Worm (Caenorhabditis elegans): ENCODE measurements around the gene R07E5.6.

- no peak for TF ChIP-seq fos-1 (tag; optimal IDR thresholded peaks at IDR 0.05)
- TF ChIP-seq lin-39 (tag; optimal IDR thresholded peaks at IDR 0.05): no peak
- no peak for TF ChIP-seq lin-14 (GFP tag; optimal IDR thresholded peaks at IDR 0.05)
- TF ChIP-seq fkh-10 (GFP tag; optimal IDR thresholded peaks at IDR 0.05): no peak
- no peak for TF ChIP-seq ceh-88 (GFP tag; IDR thresholded peaks at IDR 0.05)
- TF ChIP-seq lin-35 (GFP tag; optimal IDR thresholded peaks at IDR 0.05): no peak
- TF ChIP-seq nhr-11 (tag; optimal IDR thresholded peaks at IDR 0.05): no peak
- no peak for TF ChIP-seq lin-15B (tag; optimal IDR thresholded peaks at IDR 0.05)
- no peak for TF ChIP-seq sup-37 (GFP tag; optimal IDR thresholded peaks at IDR 0.05)
Observed at ce11 chrIII:4370585-4370984, 28.0 kb upstream of the R07E5.6 start, which contains the start of gene ckb-3.
